Fruit fly (Drosophila melanogaster) whole organism, embryonic: Measurements from ENCODE around the gene spg.
A peak's percentile ranks its signal among the peaks of the same experiment; 100 is the strongest.

Source experiments
- Asciz ChIP-seq: fragments of 200-800 bp; sonication (Bioruptor generic); optimal IDR thresholded peaks from 2 replicates; lab custom pipeline; 2017; ENCODE audit warnings: missing biosample characterization, mild to moderate bottlenecking, missing genetic modification characterization, missing genetic modification reagents
- CG10267 ChIP-seq: fragments of 200-800 bp; sonication (Bioruptor generic); optimal IDR thresholded peaks from 2 replicates; lab custom pipeline; 2018; ENCODE audit warnings: missing biosample characterization, mild to moderate bottlenecking, missing genetic modification characterization, moderate library complexity
- CG10366 ChIP-seq: fragments of 200-800 bp; sonication (Bioruptor generic); IDR thresholded peaks from 2 replicates; pipeline ENCODE4 v1.3.6; 2022; ENCODE audit warnings: missing biosample characterization, missing genetic modification characterization
- CG10543 ChIP-seq: fragments of 200-800 bp; sonication (Bioruptor generic); optimal IDR thresholded peaks from 3 replicates; lab custom pipeline; 2017; ENCODE audit warnings: missing biosample characterization, mild to moderate bottlenecking, missing genetic modification characterization, moderate library complexity
- CG11398 ChIP-seq: fragments of 200-800 bp; sonication (Bioruptor generic); optimal IDR thresholded peaks from 2 replicates; lab custom pipeline; 2016; ENCODE audit warnings: missing biosample characterization, missing genetic modification characterization
- CG13624 ChIP-seq: fragments of 200-800 bp; sonication (Bioruptor generic); optimal IDR thresholded peaks from 2 replicates; lab custom pipeline; 2016; ENCODE audit warnings: missing biosample characterization, missing genetic modification characterization
- CG15479 ChIP-seq: fragments of 200-800 bp; sonication (Bioruptor generic); optimal IDR thresholded peaks from 3 replicates; lab custom pipeline; 2019; ENCODE audit warnings: missing biosample characterization, mild to moderate bottlenecking, missing genetic modification characterization, moderate library complexity
- CG17829 ChIP-seq: fragments of 200-800 bp; optimal IDR thresholded peaks from 2 replicates; lab custom pipeline; 2019; ENCODE audit warnings: missing biosample characterization, mild to moderate bottlenecking, missing genetic modification characterization, moderate library complexity
- CG2120 ChIP-seq: fragments of 200-800 bp; sonication (Bioruptor generic); optimal IDR thresholded peaks from 3 replicates; lab custom pipeline; 2016; ENCODE audit warnings: missing biosample characterization, missing genetic modification characterization
- CG2129 ChIP-seq: fragments of 200-800 bp; sonication (Bioruptor generic); IDR thresholded peaks from 2 replicates; pipeline ENCODE4 v1.3.6; 2022; ENCODE audit warnings: missing biosample characterization, missing genetic modification characterization; ENCODE audit not compliant: partially characterized antibody
- CG31365 ChIP-seq: fragments of 200-800 bp; sonication (Bioruptor generic); optimal IDR thresholded peaks from 2 replicates; lab custom pipeline; 2018; ENCODE audit warnings: missing biosample characterization, mild to moderate bottlenecking, missing genetic modification characterization
- CG34376 ChIP-seq: fragments of 200-800 bp; sonication (Bioruptor generic); optimal IDR thresholded peaks from 2 replicates; lab custom pipeline; 2018; ENCODE audit warnings: missing biosample characterization, mild to moderate bottlenecking, missing genetic modification characterization
- CG34422 ChIP-seq: fragments of 200-800 bp; sonication (Bioruptor generic); IDR thresholded peaks from 3 replicates; pipeline ENCODE4 v1.3.6; 2022; ENCODE audit warnings: missing biosample characterization, missing genetic modification characterization
- CG3726 ChIP-seq: fragments of 200-800 bp; sonication (Bioruptor generic); IDR thresholded peaks from 3 replicates; pipeline ENCODE4, ENCODE4 v1.3.6; 2022; ENCODE audit warnings: missing biosample characterization, missing genetic modification characterization
- CG3838 ChIP-seq: fragments of 200-800 bp; sonication (Bioruptor generic); optimal IDR thresholded peaks from 3 replicates; lab custom pipeline; 2016; ENCODE audit warnings: missing biosample characterization, missing genetic modification characterization
- CG4282 ChIP-seq: fragments of 200-800 bp; sonication (Bioruptor generic); optimal IDR thresholded peaks from 2 replicates; lab custom pipeline; 2016; ENCODE audit warnings: missing biosample characterization, missing genetic modification characterization
- CG4360 ChIP-seq: fragments of 200-800 bp; sonication (Bioruptor generic); IDR thresholded peaks from 2 replicates; pipeline ENCODE4 v1.3.6; 2022; ENCODE audit warnings: missing biosample characterization, missing genetic modification characterization
- CG4424 ChIP-seq: fragments of 200-800 bp; sonication (Bioruptor generic); optimal IDR thresholded peaks from 3 replicates; lab custom pipeline; 2016; ENCODE audit warnings: missing biosample characterization, missing genetic modification characterization
- CG4617 ChIP-seq: fragments of 200-800 bp; sonication (Bioruptor generic); optimal IDR thresholded peaks from 3 replicates; lab custom pipeline; 2016; ENCODE audit warnings: missing biosample characterization, missing genetic modification characterization, borderline replicate concordance
- CG6254 ChIP-seq: fragments of 200-800 bp; sonication (Bioruptor generic); optimal IDR thresholded peaks from 3 replicates; lab custom pipeline; 2017; ENCODE audit warnings: mild to moderate bottlenecking, missing biosample characterization, missing genetic modification reagents, missing genetic modification characterization
- CG6272 ChIP-seq: fragments of 200-800 bp; sonication (Bioruptor generic); IDR thresholded peaks from 2 replicates; pipeline ENCODE4 v1.3.6; 2022; ENCODE audit warnings: missing biosample characterization, missing genetic modification characterization
- CG6791 ChIP-seq: fragments of 200-800 bp; sonication (Bioruptor generic); IDR thresholded peaks from 3 replicates; pipeline ENCODE4 v1.3.6; 2022; ENCODE audit warnings: missing biosample characterization, missing genetic modification characterization; ENCODE audit not compliant: partially characterized antibody
- CG7372 ChIP-seq: fragments of 200-800 bp; sonication (Bioruptor generic); IDR thresholded peaks from 2 replicates; pipeline ENCODE4 v1.3.6; 2022; ENCODE audit warnings: missing biosample characterization, missing genetic modification characterization
- CG7987 ChIP-seq: fragments of 200-800 bp; sonication (Bioruptor generic); optimal IDR thresholded peaks from 2 replicates; lab custom pipeline; 2018; ENCODE audit warnings: missing biosample characterization, mild to moderate bottlenecking, missing genetic modification characterization, moderate library complexity
- CG8089 ChIP-seq: fragments of 200-800 bp; sonication (Bioruptor generic); optimal IDR thresholded peaks from 3 replicates; lab custom pipeline; 2016; ENCODE audit warnings: missing biosample characterization, missing genetic modification characterization
- Deaf1 ChIP-seq: fragments of 200-800 bp; optimal IDR thresholded peaks from 3 replicates; lab custom pipeline; 2019; ENCODE audit warnings: missing biosample characterization, mild to moderate bottlenecking, missing genetic modification characterization, moderate library complexity
- Hey ChIP-seq: fragments of 200-800 bp; sonication (Bioruptor generic); optimal IDR thresholded peaks from 3 replicates; lab custom pipeline; 2018; ENCODE audit warnings: missing biosample characterization, mild to moderate bottlenecking, missing genetic modification characterization
- Lpt ChIP-seq: fragments of >200 bp; optimal IDR thresholded peaks from 2 replicates; lab custom pipeline; 2018; ENCODE audit warnings: missing biosample characterization, missing genetic modification characterization
- Mrtf ChIP-seq: fragments of 200-800 bp; sonication (Bioruptor generic); IDR thresholded peaks from 3 replicates; pipeline ENCODE4 v1.3.6; 2022; ENCODE audit warnings: missing biosample characterization, missing genetic modification characterization
- Neu2 ChIP-seq: fragments of 200-800 bp; sonication (Bioruptor generic); optimal IDR thresholded peaks from 3 replicates; lab custom pipeline; 2016; ENCODE audit warnings: missing biosample characterization, missing genetic modification characterization, borderline replicate concordance
- Oli ChIP-seq: fragments of 200-800 bp; sonication (Bioruptor generic); optimal IDR thresholded peaks from 2 replicates; lab custom pipeline; 2018; ENCODE audit warnings: missing biosample characterization, mild to moderate bottlenecking, missing genetic modification characterization, moderate library complexity
- PHDP ChIP-seq: fragments of 200-800 bp; sonication (Bioruptor generic); optimal IDR thresholded peaks from 3 replicates; lab custom pipeline; 2018; ENCODE audit warnings: missing biosample characterization, mild to moderate bottlenecking, missing genetic modification characterization, moderate library complexity
- Sin3A ChIP-seq: fragments of >200 bp; optimal IDR thresholded peaks from 2 replicates; lab custom pipeline; 2018
- Sox102F ChIP-seq: fragments of 200-800 bp; sonication (Bioruptor generic); optimal IDR thresholded peaks from 2 replicates; lab custom pipeline; 2018; ENCODE audit warnings: missing biosample characterization, mild to moderate bottlenecking, missing genetic modification characterization, moderate library complexity
- Stat92E ChIP-seq, 3 experiments: fragments of >200 bp in 2 of 3; fragments of 200-800 bp in 1 of 3; sonication (Bioruptor generic) in 1 of 3; optimal IDR thresholded peaks; 2 replicates each; lab custom pipeline; 2017 to 2019; ENCODE audit warnings: missing biosample characterization in 3 of 3, missing genetic modification characterization in 3 of 3, mild to moderate bottlenecking in 1 of 3, moderate library complexity in 1 of 3
- TFAM ChIP-seq: fragments of 200-800 bp; sonication (Bioruptor generic); optimal IDR thresholded peaks from 2 replicates; lab custom pipeline; 2017; ENCODE audit warnings: missing biosample characterization, missing genetic modification characterization, inconsistent platforms
- ac ChIP-seq: fragments of 200-800 bp; sonication (Bioruptor generic); optimal IDR thresholded peaks from 3 replicates; lab custom pipeline; 2017; ENCODE audit warnings: missing biosample characterization, mild to moderate bottlenecking, missing genetic modification characterization
- bab2 ChIP-seq: fragments of 200-800 bp; sonication (Bioruptor generic); optimal IDR thresholded peaks from 2 replicates; lab custom pipeline; 2016; ENCODE audit warnings: missing biosample characterization, missing genetic modification characterization
- crc ChIP-seq: fragments of 200-800 bp; sonication (Bioruptor generic); optimal IDR thresholded peaks from 2 replicates; lab custom pipeline; 2016; ENCODE audit warnings: missing biosample characterization, missing genetic modification characterization
- dysf ChIP-seq: fragments of 200-800 bp; sonication (Bioruptor generic); IDR thresholded peaks from 3 replicates; pipeline ENCODE4 v1.3.6; 2022; ENCODE audit warnings: missing biosample characterization, missing genetic modification characterization
- ems ChIP-seq: fragments of 200-800 bp; sonication (Bioruptor generic); optimal IDR thresholded peaks from 3 replicates; lab custom pipeline; 2016; ENCODE audit warnings: missing biosample characterization, missing genetic modification characterization
- ewg ChIP-seq: fragments of 200-800 bp; sonication (Bioruptor generic); optimal IDR thresholded peaks from 3 replicates; lab custom pipeline; 2017; ENCODE audit warnings: mild to moderate bottlenecking, missing biosample characterization, missing genetic modification reagents, missing genetic modification characterization
- gcm2 ChIP-seq: fragments of 200-800 bp; sonication (Bioruptor generic); optimal IDR thresholded peaks from 2 replicates; lab custom pipeline; 2016; ENCODE audit warnings: missing biosample characterization, missing genetic modification characterization
- her ChIP-seq: fragments of 200-800 bp; sonication (Bioruptor generic); optimal IDR thresholded peaks from 2 replicates; lab custom pipeline; 2016; ENCODE audit warnings: missing biosample characterization, missing genetic modification characterization
- ranshi ChIP-seq: fragments of 200-800 bp; sonication (Bioruptor generic); IDR thresholded peaks from 2 replicates; pipeline ENCODE4 v1.3.6; 2022; ENCODE audit warnings: missing biosample characterization, missing genetic modification characterization
- twi ChIP-seq: fragments of 200-800 bp; optimal IDR thresholded peaks from 2 replicates; lab custom pipeline; 2019; ENCODE audit warnings: missing biosample characterization, mild to moderate bottlenecking, missing genetic modification characterization, moderate library complexity
- usp ChIP-seq: fragments of >200 bp; optimal IDR thresholded peaks from 2 replicates; lab custom pipeline; 2017; ENCODE audit warnings: missing biosample characterization, missing genetic modification characterization
- vvl ChIP-seq: fragments of 200-800 bp; sonication (Bioruptor generic); IDR thresholded peaks from 2 replicates; pipeline ENCODE4 v1.3.6; 2022; ENCODE audit warnings: missing biosample characterization, missing genetic modification characterization
- wdn ChIP-seq: fragments of 200-800 bp; sonication (Bioruptor generic); IDR thresholded peaks from 2 replicates; pipeline ENCODE4 v1.3.6; 2022; ENCODE audit warnings: missing biosample characterization, missing genetic modification characterization
- zf30C ChIP-seq: fragments of 200-800 bp; sonication (Bioruptor generic); optimal IDR thresholded peaks from 3 replicates; lab custom pipeline; 2018; ENCODE audit warnings: missing biosample characterization, mild to moderate bottlenecking, missing genetic modification characterization

Gene spg

dm6 chr3R:28857287-28858024 lies 12.4 kb downstream of the spg start (continued):
- no peak for TF ChIP-seq CG4617 (GFP tag; lab: Kevin White, UChicago)
- TF ChIP-seq zf30C (GFP tag; lab: Kevin White, UChicago), result peak; percentile 33
- peak; percentile 49 for TF ChIP-seq Oli
- no peak for TF ChIP-seq Sin3A
- no peak for TF ChIP-seq CG10267 (tag; lab: Kevin White, UChicago)
- no peak for TF ChIP-seq CG7987
- TF ChIP-seq Hey (tag; lab: Kevin White, UChicago), result no peak
- TF ChIP-seq CG13624 (GFP tag; lab: Kevin White, UChicago), result no peak
- no peak for TF ChIP-seq TFAM (GFP tag; lab: Kevin White, UChicago)
- no peak for TF ChIP-seq CG34422
- TF ChIP-seq CG3726, result no peak
- no peak for TF ChIP-seq Neu2 (GFP tag; lab: Kevin White, UChicago)
- TF ChIP-seq Lpt (GFP tag; lab: Kevin White, UChicago), result no peak
- peak; percentile 13 for TF ChIP-seq CG31365 (tag; lab: Kevin White, UChicago)
- TF ChIP-seq crc, result no peak
- TF ChIP-seq CG17829, result peak; percentile 52
- TF ChIP-seq CG8089, result no peak
- TF ChIP-seq ranshi (GFP tag; lab: Robert Waterston, UW), result no peak
- TF ChIP-seq CG2129, result no peak
- TF ChIP-seq CG6791, result no peak
- peak; percentile 23 for TF ChIP-seq twi (tag; lab: Kevin White, UChicago)
- peak; percentile 34; the same call in 1 of the 2 replicates for TF ChIP-seq vvl
- no peak for TF ChIP-seq CG3838 (GFP tag; lab: Kevin White, UChicago)
- TF ChIP-seq her, result peak; percentile 4
- peak; percentile 35 for TF ChIP-seq ewg
- TF ChIP-seq ac (GFP tag; lab: Kevin White, UChicago), result no peak
- no peak for TF ChIP-seq gcm2 (GFP tag; lab: Kevin White, UChicago)
- TF ChIP-seq usp (GFP tag; lab: Kevin White, UChicago), result no peak
- TF ChIP-seq CG4282 (GFP tag; lab: Kevin White, UChicago), result no peak
- TF ChIP-seq CG7372 (GFP tag; lab: Robert Waterston, UW), result 0 out of 2 replicates have a peak, but pooled peaks have one; percentile 20
- no peak for TF ChIP-seq Deaf1
- TF ChIP-seq Mrtf, result 0 out of 3 replicates have a peak, but pooled peaks have one; percentile 25
- TF ChIP-seq Sox102F (GFP tag; lab: Kevin White, UChicago), result peak; percentile 65
- TF ChIP-seq CG10366 (GFP tag; lab: Robert Waterston, UW), result peak; percentile 38
- TF ChIP-seq bab2 (GFP tag; lab: Kevin White, UChicago), result peak; percentile 27
- no peak for TF ChIP-seq CG15479
- TF ChIP-seq CG6272 (GFP tag; lab: Robert Waterston, UW), result no peak
- no peak for TF ChIP-seq wdn
- TF ChIP-seq Stat92E (GFP tag; optimal IDR thresholded peaks at IDR 0.05; lab: Kevin White, UChicago), result no peak
- no peak for TF ChIP-seq CG4360 (GFP tag; lab: Robert Waterston, UW)
- TF ChIP-seq CG34376 (GFP tag; lab: Kevin White, UChicago), result no peak
- TF ChIP-seq CG4424 (GFP tag; lab: Kevin White, UChicago), result peak; percentile 37
- no peak for TF ChIP-seq Asciz (GFP tag; lab: Kevin White, UChicago)
- peak; percentile 5 for TF ChIP-seq CG2120 (GFP tag; lab: Kevin White, UChicago)
- peak; percentile 64 for TF ChIP-seq dysf (GFP tag; lab: Robert Waterston, UW)
- TF ChIP-seq CG6254 (GFP tag; lab: Kevin White, UChicago), result peak; percentile 36
- no peak for TF ChIP-seq CG11398 (GFP tag; lab: Kevin White, UChicago)
- TF ChIP-seq ems, result peak; percentile 7
- TF ChIP-seq PHDP, result peak; percentile 42
- TF ChIP-seq CG10543, result no peak
